Worm (Caenorhabditis elegans): ENCODE data around the gene kel-10.

kel-10 gene

DNA sequence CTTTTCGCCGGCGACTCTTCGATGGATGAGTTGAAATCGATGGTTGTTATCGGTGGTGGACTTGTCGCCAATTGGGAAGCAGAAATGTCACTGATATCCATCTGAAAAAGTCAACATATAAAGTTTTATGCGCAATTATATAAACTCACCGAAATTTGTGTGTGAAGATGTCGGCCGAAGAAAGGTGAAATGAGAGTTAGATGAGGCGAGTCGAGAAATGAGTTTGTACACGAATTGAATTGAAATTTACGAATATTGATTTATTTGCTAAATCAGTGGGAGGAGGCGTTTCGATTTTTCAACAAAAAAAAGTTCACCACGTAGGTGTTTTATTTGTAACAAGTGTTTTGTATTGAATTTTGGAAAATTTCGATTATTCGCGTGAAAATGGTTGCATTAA lies at the start of gene kel-10:
TSS of gene kel-10 (minus strand) at position 101 of the 400 bp plus-strand sequence.
- no peak for TF ChIP-seq pqm-1 (tag; optimal IDR thresholded peaks at IDR 0.05)
- no peak for TF ChIP-seq elt-4 (tag; optimal IDR thresholded peaks at IDR 0.05)
- TF ChIP-seq ceh-30 (tag; optimal IDR thresholded peaks at IDR 0.05) = no peak
- TF ChIP-seq ceh-45 (GFP tag; IDR thresholded peaks at IDR 0.05) = no peak
- TF ChIP-seq ceh-2 (tag; optimal IDR thresholded peaks at IDR 0.05) = no peak
- TF ChIP-seq sdc-2 (tag; optimal IDR thresholded peaks at IDR 0.05) = no peak
- TF ChIP-seq hlh-30 (tag; optimal IDR thresholded peaks at IDR 0.05; ENCODE audit: insufficient read depth) = no peak
- TF ChIP-seq ceh-24 (tag; optimal IDR thresholded peaks at IDR 0.05) = no peak
- no peak for TF ChIP-seq tbx-7 (tag; optimal IDR thresholded peaks at IDR 0.05)
- TF ChIP-seq nfya-1 (tag; optimal IDR thresholded peaks at IDR 0.05) = no peak

DNA sequence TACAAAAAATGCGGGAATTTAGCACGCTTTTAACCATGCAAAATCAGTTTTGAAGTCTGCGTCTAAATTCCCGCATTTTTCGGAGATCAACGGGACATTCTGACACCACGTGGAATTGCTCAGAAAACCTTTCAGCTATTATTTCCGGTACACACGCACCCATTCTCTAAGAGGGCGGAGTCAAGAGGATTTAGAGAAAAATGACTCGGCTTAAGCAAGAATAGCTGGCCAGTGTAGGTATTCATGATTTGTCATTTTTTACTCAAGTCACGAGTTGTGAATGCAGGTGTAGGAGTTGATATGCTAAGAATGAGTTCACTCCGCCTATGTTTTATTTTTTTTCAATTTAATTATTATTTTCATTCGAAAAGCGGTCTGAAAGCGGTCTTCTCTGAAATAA lies 49.5 kb upstream of the kel-10 start:
- TF ChIP-seq ceh-22 (tag; optimal IDR thresholded peaks at IDR 0.05) = no peak
- no peak for TF ChIP-seq unc-55 (GFP tag; optimal IDR thresholded peaks at IDR 0.05)
- no peak for TF ChIP-seq ceh-30 (tag; optimal IDR thresholded peaks at IDR 0.05)
- TF ChIP-seq unc-42 (tag; optimal IDR thresholded peaks at IDR 0.05) = no peak
- TF ChIP-seq pqm-1 (tag; optimal IDR thresholded peaks at IDR 0.05) = no peak

DNA sequence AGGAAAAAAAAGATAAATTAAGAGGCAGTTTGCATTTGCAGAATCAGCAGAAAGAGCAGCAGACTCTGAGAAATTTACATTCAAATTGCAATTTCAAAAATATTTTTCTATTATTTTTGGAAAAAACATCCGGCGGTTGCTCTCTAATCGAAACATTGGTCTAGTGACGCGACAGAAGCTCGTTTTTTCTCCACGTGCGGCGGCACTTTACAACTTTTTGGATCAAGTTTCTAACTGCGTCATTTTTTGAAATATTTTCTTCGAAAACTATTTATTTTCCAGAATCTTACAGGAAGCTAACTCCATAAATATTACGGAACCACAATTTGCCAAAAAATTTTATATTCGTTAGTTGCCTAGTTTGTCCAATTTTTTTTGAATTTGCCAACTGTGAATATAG lies 48.7 kb upstream of the kel-10 start:
- TF ChIP-seq che-1 (tag; optimal IDR thresholded peaks at IDR 0.05) = no peak
- TF ChIP-seq ceh-19 (GFP tag; optimal IDR thresholded peaks at IDR 0.05) = no peak
- no peak for TF ChIP-seq dve-1 (tag; optimal IDR thresholded peaks at IDR 0.05)
- no peak for TF ChIP-seq F13H6.1 (tag; optimal IDR thresholded peaks at IDR 0.05)
- TF ChIP-seq lim-6 (tag; optimal IDR thresholded peaks at IDR 0.05) = no peak
- TF ChIP-seq nfya-1 (tag; optimal IDR thresholded peaks at IDR 0.05) = no peak
- no peak for TF ChIP-seq dmd-4 (tag; optimal IDR thresholded peaks at IDR 0.05; ENCODE audit: borderline replicate concordance)
- TF ChIP-seq T23F11.4 (GFP tag; optimal IDR thresholded peaks at IDR 0.05) = no peak
- no peak for TF ChIP-seq pha-2 (tag; optimal IDR thresholded peaks at IDR 0.05)
- no peak for TF ChIP-seq syd-9 (tag; optimal IDR thresholded peaks at IDR 0.05)

DNA sequence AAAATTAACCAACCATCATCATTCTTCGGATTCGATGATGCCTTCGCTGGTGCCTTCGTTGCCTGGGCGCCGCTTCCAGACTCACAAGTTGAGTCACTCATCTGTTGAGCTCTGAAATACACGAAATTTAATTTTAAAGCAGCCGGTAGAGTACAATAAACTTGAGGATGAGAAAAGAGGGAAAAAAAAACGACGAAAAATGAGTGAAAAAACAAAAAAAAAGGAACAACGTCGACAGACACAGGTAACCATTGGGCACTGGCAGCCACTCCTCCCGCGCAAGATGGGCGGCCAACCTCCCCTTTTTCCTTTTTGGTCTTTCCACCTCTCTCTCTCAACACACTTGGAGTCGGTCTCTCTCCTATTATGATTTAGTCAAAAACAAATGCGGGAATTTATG lies 45.4 kb upstream of the kel-10 start, which contains the start of gene K08E5.1:
TSS of gene K08E5.1 (minus strand) at position 101 of the 400 bp plus-strand sequence.
- TF ChIP-seq dve-1 (tag; optimal IDR thresholded peaks at IDR 0.05) (no peak), ceh-9 (tag; optimal IDR thresholded peaks at IDR 0.05) (no peak), mec-3 (tag; optimal IDR thresholded peaks at IDR 0.05; ENCODE audit: borderline replicate concordance) (no peak), ceh-6 (GFP tag; optimal IDR thresholded peaks at IDR 0.05) (no peak), syd-9 (tag; optimal IDR thresholded peaks at IDR 0.05) (no peak), hlh-13 (GFP tag; optimal IDR thresholded peaks at IDR 0.05) (no peak), unc-42 (tag; optimal IDR thresholded peaks at IDR 0.05) (no peak), hlh-8 (tag; optimal IDR thresholded peaks at IDR 0.05) (no peak), T23F11.4 (GFP tag; optimal IDR thresholded peaks at IDR 0.05) (no peak), sdc-2 (tag; optimal IDR thresholded peaks at IDR 0.05) (no peak), K09A11.1 (tag; optimal IDR thresholded peaks at IDR 0.05; ENCODE audit: insufficient read depth) (no peak), ceh-45 (GFP tag; IDR thresholded peaks at IDR 0.05) (no peak), che-1 (tag; optimal IDR thresholded peaks at IDR 0.05) (no peak), pag-3 (tag; optimal IDR thresholded peaks at IDR 0.05; ENCODE audit: borderline replicate concordance) (no peak), zip-5 (tag; optimal IDR thresholded peaks at IDR 0.05) (no peak), tbx-2 (tag; optimal IDR thresholded peaks at IDR 0.05) (no peak), C38D4.7 (GFP tag; optimal IDR thresholded peaks at IDR 0.05) (no peak)

DNA sequence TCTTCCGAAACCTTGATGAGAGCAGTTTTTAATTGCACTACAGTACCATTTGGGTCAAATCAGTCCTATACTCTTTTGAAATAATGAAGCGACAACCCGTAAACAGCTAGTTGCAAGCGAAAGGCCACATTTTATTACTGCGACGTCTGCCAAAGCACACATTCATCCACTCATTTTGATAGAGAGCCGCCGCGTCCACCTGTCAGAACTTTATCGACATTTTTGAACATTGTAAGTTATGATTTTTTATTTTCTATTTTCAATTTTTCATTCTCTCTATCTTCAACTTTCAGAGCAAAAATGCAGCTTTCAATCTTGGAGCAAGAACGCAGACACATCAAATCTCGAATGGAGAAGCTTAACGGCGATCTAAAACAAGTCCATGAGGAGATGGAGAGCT lies 39.5 kb upstream of the kel-10 start, which contains the start of gene K08E5.6:
TSS of gene K08E5.6 (plus strand) at position 301 of the 400 bp plus-strand sequence.
- no peak for TF ChIP-seq pros-1 (tag; optimal IDR thresholded peaks at IDR 0.05)
- no peak for TF ChIP-seq tbx-7 (tag; optimal IDR thresholded peaks at IDR 0.05)
- TF ChIP-seq ceh-19 (GFP tag; optimal IDR thresholded peaks at IDR 0.05) = no peak
- no peak for TF ChIP-seq fkh-6 (tag; optimal IDR thresholded peaks at IDR 0.05)
